Worm (Caenorhabditis elegans) whole organism, young adult: Measurements from ENCODE around the gene grd-8.

ENCODE experiments used
- F55B11.4 ChIP-seq: sonication (generic microtip); optimal IDR thresholded peaks from 2 replicates; lab custom pipeline; 2016; ENCODE audit warnings: missing compliant biosample characterization, missing genetic modification characterization, borderline replicate concordance; ENCODE audit not compliant: insufficient read depth
- ama-1 ChIP-seq, 3 experiments: fragments of 150-350 bp in 1 of 3; sonication (generic microtip) in 2 of 3; optimal IDR thresholded peaks; 2 replicates each; lab custom pipeline; 2014 to 2018; ENCODE audit warnings: missing biosample characterization in 2 of 3, missing genetic modification characterization in 2 of 3, missing genetic modification reagents in 2 of 3
- ekl-4 ChIP-seq: fragments of 200-800 bp; sonication (Bioruptor generic); IDR thresholded peaks from 2 replicates; pipeline ENCODE4 v1.3.6; 2022; ENCODE audit warnings: missing genetic modification reagents, missing genetic modification characterization, missing compliant biosample characterization
- rpc-1 ChIP-seq, 2 experiments: fragments of 150-350 bp in 1 of 2; sonication (generic microtip) in 1 of 2; optimal IDR thresholded peaks; 2 replicates each; lab custom pipeline; 2014 to 2018; ENCODE audit warnings: missing biosample characterization in 1 of 2, missing genetic modification characterization in 1 of 2, missing genetic modification reagents in 1 of 2, missing genotype in 1 of 2
- snpc-4 ChIP-seq, 5 experiments: fragments of 150-350 bp in 1 of 5; sonication (generic microtip) in 4 of 5; optimal IDR thresholded peaks; 2 replicates each; lab custom pipeline; 2014 to 2018; ENCODE audit warnings: missing genetic modification characterization in 5 of 5, missing biosample characterization in 3 of 5, antibody characterized with exemption in 2 of 5, mild to moderate bottlenecking in 2 of 5, missing compliant biosample characterization in 2 of 5, missing genotype in 2 of 5, moderate library complexity in 2 of 5, missing genetic modification reagents in 1 of 5

ce11 chrV:7847687-7848086 lies 5.4 kb downstream of the grd-8 start:
- TF ChIP-seq F55B11.4 (tag; lab: Kevin White, UChicago) (no peak), snpc-4 (GFP tag; optimal IDR thresholded peaks at IDR 0.05; lab: Kevin White, UChicago) (no peak), snpc-4 (tag; optimal IDR thresholded peaks at IDR 0.05; lab: Kevin White, UChicago) (no peak), ekl-4 (GFP tag; lab: Robert Waterston, UW) (no peak), ama-1 (optimal IDR thresholded peaks at IDR 0.05; lab: Kevin White, UChicago) (no peak), ama-1 (GFP tag; optimal IDR thresholded peaks at IDR 0.05; lab: Kevin White, UChicago) (no peak), rpc-1 (optimal IDR thresholded peaks at IDR 0.05; lab: Kevin White, UChicago) (no peak), rpc-1 (tag; optimal IDR thresholded peaks at IDR 0.05; lab: Kevin White, UChicago) (no peak)
